Fruit fly (Drosophila melanogaster) whole organism, embryonic: Measurements from ENCODE around the gene lili.
A peak's percentile ranks its signal among the peaks of the same experiment; 100 is the strongest.

Experiments
- Aef1 ChIP-seq: fragments of 200-800 bp; sonication (Bioruptor generic); IDR thresholded peaks from 3 replicates; pipeline ENCODE4 v1.3.6; 2022; ENCODE audit warnings: missing biosample characterization, missing genetic modification characterization
- B-H1 ChIP-seq: fragments of 200-800 bp; sonication (Bioruptor generic); IDR thresholded peaks from 3 replicates; pipeline ENCODE4 v1.3.6; 2022; ENCODE audit warnings: missing biosample characterization, missing genetic modification characterization
- Bdp1 ChIP-seq: fragments of 200-800 bp; sonication (Bioruptor generic); optimal IDR thresholded peaks from 3 replicates; lab custom pipeline; 2016; ENCODE audit warnings: missing biosample characterization, missing genetic modification characterization
- Bgb ChIP-seq: fragments of 200-800 bp; sonication (Bioruptor generic); IDR thresholded peaks from 2 replicates; pipeline ENCODE4 v1.3.6; 2022; ENCODE audit warnings: missing biosample characterization, missing genetic modification characterization; ENCODE audit not compliant: partially characterized antibody
- BtbVII ChIP-seq: fragments of 200-800 bp; sonication (Bioruptor generic); optimal IDR thresholded peaks from 3 replicates; lab custom pipeline; 2017; ENCODE audit warnings: missing biosample characterization, mild to moderate bottlenecking, missing genetic modification characterization
- CG10462 ChIP-seq: fragments of 200-800 bp; sonication (Bioruptor generic); optimal IDR thresholded peaks from 2 replicates; lab custom pipeline; 2016; ENCODE audit warnings: missing biosample characterization, missing genetic modification characterization
- CG12104 ChIP-seq: fragments of 200-800 bp; sonication (Bioruptor generic); optimal IDR thresholded peaks from 3 replicates; lab custom pipeline; 2016; ENCODE audit warnings: missing biosample characterization, missing genetic modification characterization
- CG15073 ChIP-seq: fragments of 200-800 bp; sonication (Bioruptor generic); optimal IDR thresholded peaks from 2 replicates; lab custom pipeline; 2016; ENCODE audit warnings: missing biosample characterization, missing genetic modification characterization
- CG16815 ChIP-seq: fragments of 200-800 bp; sonication (Bioruptor generic); optimal IDR thresholded peaks from 3 replicates; lab custom pipeline; 2017; ENCODE audit warnings: missing biosample characterization, mild to moderate bottlenecking, missing genetic modification characterization
- CG17328 ChIP-seq: fragments of 200-800 bp; sonication (Bioruptor generic); IDR thresholded peaks from 2 replicates; pipeline ENCODE4 v1.3.6; 2022; ENCODE audit warnings: missing biosample characterization, missing genetic modification characterization
- CG2202 ChIP-seq: fragments of 200-800 bp; sonication (Bioruptor generic); optimal IDR thresholded peaks from 2 replicates; lab custom pipeline; 2018; ENCODE audit warnings: missing biosample characterization, mild to moderate bottlenecking, missing genetic modification characterization
- CG2875 ChIP-seq: fragments of 200-800 bp; sonication (Bioruptor generic); optimal IDR thresholded peaks from 2 replicates; lab custom pipeline; 2017; ENCODE audit warnings: missing biosample characterization, mild to moderate bottlenecking, missing genetic modification characterization, missing genetic modification reagents
- CG31441 ChIP-seq: fragments of 200-800 bp; sonication (Bioruptor generic); IDR thresholded peaks from 2 replicates; pipeline ENCODE4 v1.3.6; 2022; ENCODE audit warnings: missing biosample characterization, missing genetic modification characterization
- CG33557 ChIP-seq: fragments of 200-800 bp; sonication (Bioruptor generic); optimal IDR thresholded peaks from 2 replicates; lab custom pipeline; 2019; ENCODE audit warnings: missing biosample characterization, mild to moderate bottlenecking, missing genetic modification characterization, moderate library complexity
- CG34376 ChIP-seq: fragments of 200-800 bp; sonication (Bioruptor generic); optimal IDR thresholded peaks from 2 replicates; lab custom pipeline; 2018; ENCODE audit warnings: missing biosample characterization, mild to moderate bottlenecking, missing genetic modification characterization
- CG4424 ChIP-seq: fragments of 200-800 bp; sonication (Bioruptor generic); optimal IDR thresholded peaks from 3 replicates; lab custom pipeline; 2016; ENCODE audit warnings: missing biosample characterization, missing genetic modification characterization
- CG6854 ChIP-seq: fragments of 200-800 bp; sonication (Bioruptor generic); optimal IDR thresholded peaks from 3 replicates; lab custom pipeline; 2017; ENCODE audit warnings: missing biosample characterization, mild to moderate bottlenecking, missing genetic modification characterization
- CG7745 ChIP-seq: fragments of 200-800 bp; sonication (Bioruptor generic); optimal IDR thresholded peaks from 2 replicates; lab custom pipeline; 2018; ENCODE audit warnings: missing biosample characterization, mild to moderate bottlenecking, missing genetic modification characterization, moderate library complexity
- Drgx ChIP-seq: fragments of 200-800 bp; sonication (Bioruptor generic); IDR thresholded peaks from 2 replicates; pipeline ENCODE4 v1.3.6; 2022; ENCODE audit warnings: missing biosample characterization, missing genetic modification characterization
- Elba2 ChIP-seq: fragments of 200-800 bp; sonication (Bioruptor generic); optimal IDR thresholded peaks from 3 replicates; lab custom pipeline; 2016; ENCODE audit warnings: missing biosample characterization, missing genetic modification characterization
- Fer2 ChIP-seq: fragments of 200-800 bp; sonication (Bioruptor generic); optimal IDR thresholded peaks from 2 replicates; lab custom pipeline; 2018; ENCODE audit warnings: missing biosample characterization, mild to moderate bottlenecking, missing genetic modification characterization, moderate library complexity
- H15 ChIP-seq: fragments of 200-800 bp; sonication (Bioruptor generic); IDR thresholded peaks from 3 replicates; pipeline ENCODE4 v1.3.6; 2022; ENCODE audit warnings: missing biosample characterization, missing genetic modification characterization
- NfI ChIP-seq: fragments of 200-800 bp; sonication (Bioruptor generic); optimal IDR thresholded peaks from 3 replicates; lab custom pipeline; 2018; ENCODE audit warnings: missing biosample characterization, mild to moderate bottlenecking, missing genetic modification characterization, moderate library complexity
- Optix ChIP-seq: fragments of 200-800 bp; sonication (Bioruptor generic); IDR thresholded peaks from 3 replicates; pipeline ENCODE4 v1.3.6; 2022; ENCODE audit warnings: missing biosample characterization, missing genetic modification characterization
- Pdp1 ChIP-seq, 2 experiments: fragments of 200-800 bp; sonication (Bioruptor generic); optimal IDR thresholded peaks; 3 replicates each; lab custom pipeline; 2016; ENCODE audit warnings: missing biosample characterization in 2 of 2, missing genetic modification characterization in 2 of 2, mild to moderate bottlenecking in 1 of 2, moderate library complexity in 1 of 2
- Rx ChIP-seq: fragments of 200-800 bp; sonication (Bioruptor generic); IDR thresholded peaks from 2 replicates; pipeline ENCODE4 v1.3.6; 2022; ENCODE audit warnings: missing biosample characterization, missing genetic modification characterization
- Side ChIP-seq: fragments of 200-800 bp; sonication (Bioruptor generic); optimal IDR thresholded peaks from 2 replicates; lab custom pipeline; 2016; ENCODE audit warnings: missing biosample characterization, missing genetic modification characterization
- Six4 ChIP-seq: fragments of 200-800 bp; sonication (Bioruptor generic); optimal IDR thresholded peaks from 2 replicates; lab custom pipeline; 2016; ENCODE audit warnings: missing biosample characterization, missing genetic modification characterization
- Sry-β ChIP-seq: fragments of 200-800 bp; sonication (Bioruptor generic); optimal IDR thresholded peaks from 2 replicates; lab custom pipeline; 2018; ENCODE audit warnings: missing biosample characterization, mild to moderate bottlenecking, missing genetic modification characterization, moderate library complexity
- abd-A ChIP-seq: fragments of 200-800 bp; sonication (Bioruptor generic); optimal IDR thresholded peaks from 3 replicates; lab custom pipeline; 2019; ENCODE audit warnings: missing biosample characterization, mild to moderate bottlenecking, missing genetic modification characterization, moderate library complexity
- amos ChIP-seq: fragments of 200-800 bp; sonication (Bioruptor generic); IDR thresholded peaks from 2 replicates; pipeline ENCODE4 v1.3.6; 2022; ENCODE audit warnings: missing biosample characterization, missing genetic modification characterization; ENCODE audit not compliant: partially characterized antibody
- bbx ChIP-seq: fragments of 200-800 bp; sonication (Bioruptor generic); IDR thresholded peaks from 2 replicates; pipeline ENCODE4 v1.3.6; 2022; ENCODE audit warnings: missing biosample characterization, missing genetic modification characterization; ENCODE audit not compliant: partially characterized antibody
- bowl ChIP-seq: fragments of 200-800 bp; sonication (Bioruptor generic); IDR thresholded peaks from 2 replicates; pipeline ENCODE4 v1.3.6; 2022; ENCODE audit warnings: missing biosample characterization, missing genetic modification characterization
- chinmo ChIP-seq: fragments of 200-800 bp; sonication (Bioruptor generic); IDR thresholded peaks from 4 replicates; pipeline ENCODE4 v1.3.6; 2022; ENCODE audit warnings: missing biosample characterization, missing genetic modification characterization; ENCODE audit not compliant: partially characterized antibody
- chm ChIP-seq: fragments of 200-800 bp; sonication (Bioruptor generic); IDR thresholded peaks from 2 replicates; pipeline ENCODE4 v1.3.6; 2022; ENCODE audit warnings: missing biosample characterization, missing genetic modification characterization
- ci ChIP-seq: fragments of 200-800 bp; sonication (Bioruptor generic); IDR thresholded peaks from 3 replicates; pipeline ENCODE4 v1.3.6; 2022; ENCODE audit warnings: missing biosample characterization, missing genetic modification characterization
- crol ChIP-seq: fragments of 200-800 bp; sonication (Bioruptor generic); IDR thresholded peaks from 2 replicates; pipeline ENCODE4 v1.3.6; 2022; ENCODE audit warnings: missing biosample characterization, missing genetic modification characterization
- dmrt11E ChIP-seq: fragments of 200-800 bp; sonication (Bioruptor generic); optimal IDR thresholded peaks from 3 replicates; lab custom pipeline; 2018; ENCODE audit warnings: missing biosample characterization, mild to moderate bottlenecking, missing genetic modification characterization, moderate library complexity
- fd3F ChIP-seq: fragments of 200-800 bp; sonication (Bioruptor generic); optimal IDR thresholded peaks from 2 replicates; lab custom pipeline; 2018; ENCODE audit warnings: missing biosample characterization, mild to moderate bottlenecking, missing genetic modification characterization, moderate library complexity
- her ChIP-seq: fragments of 200-800 bp; sonication (Bioruptor generic); optimal IDR thresholded peaks from 2 replicates; lab custom pipeline; 2016; ENCODE audit warnings: missing biosample characterization, missing genetic modification characterization
- jumu ChIP-seq: fragments of 200-800 bp; sonication (Bioruptor generic); optimal IDR thresholded peaks from 3 replicates; lab custom pipeline; 2016; ENCODE audit warnings: missing biosample characterization, missing genetic modification characterization
- mirr ChIP-seq: fragments of 200-800 bp; sonication (Bioruptor generic); optimal IDR thresholded peaks from 3 replicates; lab custom pipeline; 2018; ENCODE audit warnings: missing biosample characterization, mild to moderate bottlenecking, missing genetic modification characterization
- nerfin-1 ChIP-seq: fragments of 200-800 bp; sonication (Bioruptor generic); optimal IDR thresholded peaks from 3 replicates; lab custom pipeline; 2019; ENCODE audit warnings: missing biosample characterization, mild to moderate bottlenecking, missing genetic modification characterization, moderate library complexity
- nerfin-2 ChIP-seq: fragments of 200-800 bp; sonication (Bioruptor generic); IDR thresholded peaks from 2 replicates; pipeline ENCODE4 v1.3.6; 2022; ENCODE audit warnings: missing biosample characterization, missing genetic modification characterization; ENCODE audit not compliant: partially characterized antibody
- ranshi ChIP-seq: fragments of 200-800 bp; sonication (Bioruptor generic); IDR thresholded peaks from 2 replicates; pipeline ENCODE4 v1.3.6; 2022; ENCODE audit warnings: missing biosample characterization, missing genetic modification characterization
- rib ChIP-seq: fragments of 200-800 bp; sonication (Bioruptor generic); IDR thresholded peaks from 2 replicates; pipeline ENCODE4 v1.3.6; 2022; ENCODE audit warnings: missing biosample characterization, missing genetic modification characterization
- so ChIP-seq: fragments of 200-800 bp; sonication (Bioruptor generic); IDR thresholded peaks from 3 replicates; pipeline ENCODE4 v1.3.6; 2022; ENCODE audit warnings: missing biosample characterization, missing genetic modification characterization
- sob ChIP-seq: fragments of 200-800 bp; sonication (Bioruptor generic); IDR thresholded peaks from 2 replicates; pipeline ENCODE4 v1.3.6; 2022; ENCODE audit warnings: missing biosample characterization, missing genetic modification characterization
- vvl ChIP-seq: fragments of 200-800 bp; sonication (Bioruptor generic); IDR thresholded peaks from 2 replicates; pipeline ENCODE4 v1.3.6; 2022; ENCODE audit warnings: missing biosample characterization, missing genetic modification characterization
- yki ChIP-seq: fragments of >200 bp; optimal IDR thresholded peaks from 3 replicates; lab custom pipeline; 2018
- zfh1 ChIP-seq: fragments of 200-800 bp; sonication (Bioruptor generic); IDR thresholded peaks from 3 replicates; pipeline ENCODE4 v1.3.6; 2022; ENCODE audit warnings: missing biosample characterization, missing genetic modification characterization

The lili gene

dm6 chr3R:24799503-24799902 is 14.3 kb downstream of the lili start, which contains the start of gene Ude (continued):
- TF ChIP-seq B-H1 (GFP tag; lab: Robert Waterston, UW): no peak
- no peak for TF ChIP-seq Aef1 (GFP tag; lab: Robert Waterston, UW)
- TF ChIP-seq CG31441: no peak
- no peak for TF ChIP-seq CG10462 (GFP tag; lab: Kevin White, UChicago)
- no peak for TF ChIP-seq nerfin-1
- TF ChIP-seq bbx (GFP tag; lab: Robert Waterston, UW): 0 out of 2 replicates have a peak, but pooled peaks have one; percentile 12
- no peak for TF ChIP-seq abd-A (tag; lab: Kevin White, UChicago)
- TF ChIP-seq sob (GFP tag; lab: Robert Waterston, UW): 0 out of 2 replicates have a peak, but pooled peaks have one; percentile 11
- TF ChIP-seq CG4424 (GFP tag; lab: Kevin White, UChicago): no peak
- TF ChIP-seq H15 (GFP tag; lab: Robert Waterston, UW): no peak
- no peak for TF ChIP-seq ranshi
- TF ChIP-seq ci: peak; percentile 61; the same call in 2 of the 3 replicates
- TF ChIP-seq CG12104: no peak
- no peak for TF ChIP-seq CG2202 (tag; lab: Kevin White, UChicago)
- TF ChIP-seq CG15073 (GFP tag; lab: Kevin White, UChicago): no peak
- peak; percentile 19; the same call in 1 of the 2 replicates for TF ChIP-seq vvl (GFP tag; lab: Robert Waterston, UW)
- no peak for TF ChIP-seq crol
- TF ChIP-seq dmrt11E: no peak
- no peak for TF ChIP-seq Bdp1 (GFP tag; lab: Kevin White, UChicago)
- peak; percentile 56 for TF ChIP-seq CG7745 (tag; lab: Kevin White, UChicago)
- TF ChIP-seq chinmo (GFP tag; lab: Robert Waterston, UW): peak; percentile 85; the same call in 2 of the 4 replicates
- TF ChIP-seq CG6854 (GFP tag; lab: Kevin White, UChicago): no peak
- peak; percentile 16; the same call in 1 of the 2 replicates for TF ChIP-seq amos (GFP tag; lab: Robert Waterston, UW)
- peak in 1 of 2 experiments; percentile 47 for TF ChIP-seq Pdp1 (GFP tag; optimal IDR thresholded peaks at IDR 0.05; lab: Kevin White, UChicago)
- TF ChIP-seq Six4 (GFP tag; lab: Kevin White, UChicago): no peak
- peak; percentile 33 for TF ChIP-seq BtbVII (GFP tag; lab: Kevin White, UChicago)
- peak; percentile 49; the same call in 1 of the 2 replicates for TF ChIP-seq chm
- TF ChIP-seq jumu (GFP tag; lab: Kevin White, UChicago): no peak
- 0 out of 2 replicates have a peak, but pooled peaks have one; percentile 18 for TF ChIP-seq Bgb (GFP tag; lab: Robert Waterston, UW)
- TF ChIP-seq Fer2 (tag; lab: Kevin White, UChicago): no peak
- no peak for TF ChIP-seq mirr (GFP tag; lab: Kevin White, UChicago)
- TF ChIP-seq NfI (GFP tag; lab: Kevin White, UChicago): no peak
- TF ChIP-seq so (GFP tag; lab: Robert Waterston, UW): 0 out of 3 replicates have a peak, but pooled peaks have one; percentile 39
- no peak for TF ChIP-seq zfh1 (GFP tag; lab: Robert Waterston, UW)
- no peak; the same call in 1 of the 2 replicates for TF ChIP-seq bowl (GFP tag; lab: Robert Waterston, UW)
- no peak for TF ChIP-seq Side
- no peak for TF ChIP-seq Drgx (GFP tag; lab: Robert Waterston, UW)
- TF ChIP-seq Sry-β (GFP tag; lab: Kevin White, UChicago): peak; percentile 8
- no peak for TF ChIP-seq her (GFP tag; lab: Kevin White, UChicago)
- TF ChIP-seq CG17328 (GFP tag; lab: Robert Waterston, UW): no peak
- TF ChIP-seq fd3F (GFP tag; lab: Kevin White, UChicago): no peak
- no peak for TF ChIP-seq CG2875 (GFP tag; lab: Kevin White, UChicago)
- TF ChIP-seq CG34376: peak; percentile 27
- TF ChIP-seq Elba2 (GFP tag; lab: Kevin White, UChicago): no peak
- no peak for TF ChIP-seq rib (GFP tag; lab: Robert Waterston, UW)
- TF ChIP-seq CG16815 (GFP tag; lab: Kevin White, UChicago): no peak
- no peak for TF ChIP-seq Rx
- TF ChIP-seq Optix: no peak
- TF ChIP-seq yki (lab: Kevin White, UChicago): no peak
- TF ChIP-seq CG33557 (GFP tag; lab: Kevin White, UChicago): no peak
- no peak for TF ChIP-seq nerfin-2 (GFP tag; lab: Robert Waterston, UW)
